Worm (Caenorhabditis elegans) whole organism, young adult: ENCODE measurements around the gene sra-39.
A peak's percentile ranks its signal among the peaks of the same experiment; 100 is the strongest.

Source experiments
- B0336.3 ChIP-seq: fragments of 200-800 bp; sonication (Bioruptor generic); IDR thresholded peaks from 2 replicates; pipeline ENCODE4 v1.3.6; 2022; ENCODE audit warnings: missing genetic modification characterization, missing compliant biosample characterization
- C06A6.2 ChIP-seq: fragments of 200-800 bp; sonication (Bioruptor generic); conservative IDR thresholded peaks from 2 replicates; pipeline ENCODE4 v1.3.6; 2022; ENCODE audit warnings: missing genetic modification characterization, missing compliant biosample characterization
- F10E7.11 ChIP-seq: sonication (generic microtip); optimal IDR thresholded peaks from 2 replicates; lab custom pipeline; 2017; ENCODE audit warnings: mild to moderate bottlenecking, missing genetic modification characterization, moderate library complexity, missing compliant biosample characterization
- F22D6.2 ChIP-seq: sonication (generic microtip); optimal IDR thresholded peaks from 2 replicates; lab custom pipeline; 2016; ENCODE audit warnings: mild to moderate bottlenecking, missing genetic modification characterization, missing compliant biosample characterization
- F52B5.7 ChIP-seq: sonication (generic microtip); optimal IDR thresholded peaks from 2 replicates; lab custom pipeline; 2016; ENCODE audit warnings: mild to moderate bottlenecking, missing genetic modification characterization, missing compliant biosample characterization
- T07F8.4 ChIP-seq: sonication (generic microtip); optimal IDR thresholded peaks from 2 replicates; lab custom pipeline; 2016; ENCODE audit warnings: mild to moderate bottlenecking, missing genetic modification characterization, moderate library complexity, missing compliant biosample characterization
- Y67H2A.10 ChIP-seq: fragments of 200-800 bp; sonication (Bioruptor generic); conservative IDR thresholded peaks from 2 replicates; pipeline ENCODE4 v1.3.6; 2022; ENCODE audit warnings: missing genetic modification reagents, missing genetic modification characterization, missing compliant biosample characterization
- ZK185.1 ChIP-seq: sonication (generic microtip); optimal IDR thresholded peaks from 2 replicates; lab custom pipeline; 2016; ENCODE audit warnings: mild to moderate bottlenecking, missing genetic modification characterization, missing compliant biosample characterization; ENCODE audit not compliant: poor library complexity, severe bottlenecking
- aptf-2 ChIP-seq: fragments of 200-800 bp; sonication (Bioruptor generic); conservative IDR thresholded peaks from 2 replicates; pipeline ENCODE4 v1.3.6; 2022; ENCODE audit warnings: missing genetic modification reagents, missing genetic modification characterization, missing compliant biosample characterization
- cebp-1 ChIP-seq, 2 experiments: fragments of 200-800 bp in 1 of 2; sonication (Bioruptor generic) in 1 of 2; sonication (generic microtip) in 1 of 2; IDR thresholded peaks in 1 of 2; optimal IDR thresholded peaks in 1 of 2; 2 replicates each; pipeline versions ENCODE4 v1.3.6 to Lab custom; 2017 to 2022; ENCODE audit warnings: missing compliant biosample characterization in 2 of 2, missing genetic modification characterization in 2 of 2, mild to moderate bottlenecking in 1 of 2, missing genetic modification reagents in 1 of 2, moderate library complexity in 1 of 2
- ceh-27 ChIP-seq: fragments of 200-800 bp; sonication (Bioruptor generic); optimal IDR thresholded peaks from 2 replicates; lab custom pipeline; 2018; ENCODE audit warnings: mild to moderate bottlenecking, missing genetic modification characterization, moderate library complexity, missing compliant biosample characterization
- ceh-91 ChIP-seq: fragments of 200-800 bp; sonication (Bioruptor generic); IDR thresholded peaks from 2 replicates; pipeline ENCODE4 v1.3.6; 2022; ENCODE audit warnings: missing genetic modification reagents, missing genetic modification characterization, missing compliant biosample characterization
- dox-1 ChIP-seq: fragments of 200-800 bp; sonication (Bioruptor generic); IDR thresholded peaks from 2 replicates; pipeline ENCODE4 v1.3.6; 2022; ENCODE audit warnings: missing genetic modification reagents, missing genetic modification characterization, missing compliant biosample characterization
- efl-1 ChIP-seq: fragments of 150-350 bp; optimal IDR thresholded peaks from 2 replicates; lab custom pipeline; 2014; ENCODE audit warnings: missing biosample characterization, missing genetic modification reagents, missing genetic modification characterization
- ekl-4 ChIP-seq: fragments of 200-800 bp; sonication (Bioruptor generic); IDR thresholded peaks from 2 replicates; pipeline ENCODE4 v1.3.6; 2022; ENCODE audit warnings: missing genetic modification reagents, missing genetic modification characterization, missing compliant biosample characterization
- gei-17 ChIP-seq: fragments of 200-800 bp; sonication (Bioruptor generic); optimal IDR thresholded peaks from 2 replicates; lab custom pipeline; 2018; ENCODE audit warnings: mild to moderate bottlenecking, missing genetic modification characterization, missing compliant biosample characterization
- hlh-12 ChIP-seq: sonication (generic microtip); optimal IDR thresholded peaks from 2 replicates; lab custom pipeline; 2016; ENCODE audit warnings: missing genetic modification characterization, missing compliant biosample characterization
- hmg-1.2 ChIP-seq: fragments of 200-800 bp; sonication (Bioruptor generic); IDR thresholded peaks from 2 replicates; pipeline ENCODE4 v1.3.6; 2022; ENCODE audit warnings: missing genetic modification reagents, missing genetic modification characterization, missing compliant biosample characterization
- lag-1 ChIP-seq: fragments of 200-800 bp; sonication (Bioruptor generic); IDR thresholded peaks from 2 replicates; pipeline ENCODE4 v1.3.6; 2022; ENCODE audit warnings: missing genetic modification reagents, missing genetic modification characterization, missing compliant biosample characterization
- let-607 ChIP-seq, 2 experiments: fragments of 200-800 bp in 1 of 2; sonication (Bioruptor generic) in 1 of 2; sonication (generic microtip) in 1 of 2; optimal IDR thresholded peaks; 2 replicates each; lab custom pipeline; 2016 to 2018; ENCODE audit warnings: mild to moderate bottlenecking in 2 of 2, missing compliant biosample characterization in 2 of 2, missing genetic modification characterization in 2 of 2, moderate library complexity in 2 of 2, missing genotype in 1 of 2
- lin-40 ChIP-seq: sonication (generic microtip); optimal IDR thresholded peaks from 2 replicates; lab custom pipeline; 2016; ENCODE audit warnings: missing genetic modification characterization, mild to moderate bottlenecking, missing compliant biosample characterization, missing genotype, missing genetic modification reagents
- lir-1 ChIP-seq: fragments of 200-800 bp; sonication (Bioruptor generic); conservative IDR thresholded peaks from 2 replicates; pipeline ENCODE4 v1.3.6; 2022; ENCODE audit warnings: missing genetic modification reagents, missing genetic modification characterization, missing compliant biosample characterization
- mcd-1 ChIP-seq: fragments of 200-800 bp; sonication (Bioruptor generic); IDR thresholded peaks from 2 replicates; pipeline ENCODE4 v1.3.6; 2022; ENCODE audit warnings: missing genetic modification reagents, missing genetic modification characterization, missing compliant biosample characterization
- mel-28 ChIP-seq: sonication (generic microtip); optimal IDR thresholded peaks from 2 replicates; lab custom pipeline; 2016; ENCODE audit warnings: borderline replicate concordance, mild to moderate bottlenecking, missing genetic modification characterization, missing compliant biosample characterization
- nhr-27 ChIP-seq: fragments of 200-800 bp; sonication (Bioruptor generic); optimal IDR thresholded peaks from 2 replicates; lab custom pipeline; 2018; ENCODE audit warnings: mild to moderate bottlenecking, missing genetic modification characterization, moderate library complexity, missing compliant biosample characterization
- pbrm-1 ChIP-seq: fragments of 200-800 bp; sonication (Bioruptor generic); IDR thresholded peaks from 2 replicates; pipeline ENCODE4 v1.3.6; 2022; ENCODE audit warnings: missing genetic modification reagents, missing genetic modification characterization, missing compliant biosample characterization
- sea-2 ChIP-seq: fragments of 200-800 bp; sonication (Bioruptor generic); IDR thresholded peaks from 2 replicates; pipeline ENCODE4 v1.3.6; 2022; ENCODE audit warnings: missing genetic modification characterization, missing compliant biosample characterization
- sptf-2 ChIP-seq: fragments of 200-800 bp; sonication (Bioruptor generic); optimal IDR thresholded peaks from 2 replicates; lab custom pipeline; 2018; ENCODE audit warnings: mild to moderate bottlenecking, missing genetic modification characterization, missing compliant biosample characterization
- tlf-1 ChIP-seq: fragments of 200-800 bp; sonication (Bioruptor generic); optimal IDR thresholded peaks from 2 replicates; lab custom pipeline; 2018; ENCODE audit warnings: mild to moderate bottlenecking, missing genetic modification characterization, missing compliant biosample characterization
- unc-130 ChIP-seq: sonication (generic microtip); optimal IDR thresholded peaks from 2 replicates; lab custom pipeline; 2016; ENCODE audit warnings: missing genetic modification reagents, missing genetic modification characterization, missing compliant biosample characterization
- zfh-2 ChIP-seq: fragments of 200-800 bp; sonication (Bioruptor generic); conservative IDR thresholded peaks from 2 replicates; pipeline ENCODE4 v1.3.6; 2022; ENCODE audit warnings: missing genetic modification reagents, missing genetic modification characterization, missing compliant biosample characterization
- ztf-26 ChIP-seq: sonication (generic microtip); optimal IDR thresholded peaks from 2 replicates; lab custom pipeline; 2017; ENCODE audit warnings: missing genetic modification characterization, missing compliant biosample characterization

sra-39 gene

ce11 chrX:13950620-13951152 lies 47.5 kb upstream of the sra-39 start (continued):
- TF ChIP-seq let-607 (tag; optimal IDR thresholded peaks at IDR 0.05; lab: Kevin White, UChicago) (no peak), ekl-4 (GFP tag; lab: Robert Waterston, UW) (no peak), lag-1 (no peak), lin-40 (peak; percentile 54), tlf-1 (GFP tag; lab: Kevin White, UChicago) (no peak), nhr-27 (no peak), B0336.3 (GFP tag; lab: Robert Waterston, UW) (peak; percentile 58; the same call in 1 of the 2 replicates), cebp-1 (GFP tag; IDR thresholded peaks at IDR 0.05; lab: Robert Waterston, UW) (no peak), cebp-1 (tag; optimal IDR thresholded peaks at IDR 0.05; lab: Kevin White, UChicago) (peak; percentile 56), ZK185.1 (tag; lab: Kevin White, UChicago) (peak; percentile 43), efl-1 (GFP tag; lab: Kevin White, UChicago) (no peak), sea-2 (GFP tag; lab: Robert Waterston, UW) (no peak), hlh-12 (tag; lab: Kevin White, UChicago) (no peak), F22D6.2 (no peak), dox-1 (GFP tag; lab: Robert Waterston, UW) (0 out of 2 replicates have a peak, but pooled peaks have one; percentile 46), mcd-1 (GFP tag; lab: Robert Waterston, UW) (peak; percentile 29), unc-130 (GFP tag; lab: Kevin White, UChicago) (no peak), Y67H2A.10 (GFP tag; lab: Robert Waterston, UW) (no peak), aptf-2 (GFP tag; lab: Robert Waterston, UW) (no peak), sptf-2 (GFP tag; lab: Kevin White, UChicago) (no peak), ztf-26 (tag; lab: Kevin White, UChicago) (peak; percentile 60), C06A6.2 (GFP tag; lab: Robert Waterston, UW) (no peak), ceh-27 (GFP tag; lab: Kevin White, UChicago) (peak; percentile 24), T07F8.4 (tag; lab: Kevin White, UChicago) (no peak), zfh-2 (GFP tag; lab: Robert Waterston, UW) (peak; percentile 77), lir-1 (GFP tag; lab: Robert Waterston, UW) (no peak)

- TF ChIP-seq F52B5.7 (tag; lab: Kevin White, UChicago) (no peak), B0336.3 (GFP tag; lab: Robert Waterston, UW) (no peak), F10E7.11 (tag; lab: Kevin White, UChicago) (no peak), gei-17 (GFP tag; lab: Kevin White, UChicago) (no peak), ceh-91 (no peak)
These were observed 45.6 kb upstream of the sra-39 start, which contains the start of gene alg-1 for ce11 chrX:13948810-13949209. alg-1 (plus strand) TSS chrX:13949110.

- TF ChIP-seq mel-28 (tag; lab: Kevin White, UChicago) (no peak), pbrm-1 (GFP tag; lab: Robert Waterston, UW) (0 out of 2 replicates have a peak, but pooled peaks have one; percentile 17), hlh-12 (tag; lab: Kevin White, UChicago) (no peak), lag-1 (0 out of 2 replicates have a peak, but pooled peaks have one; percentile 33), hmg-1.2 (peak; percentile 9; the same call in 1 of the 2 replicates)
- TF ChIP-seq, all 124 proteins: peak for 3
These were observed 44.9 kb upstream of the sra-39 start for ce11 chrX:13948167-13948566.
